Worm (Caenorhabditis elegans) whole organism, L3 larva: ENCODE measurements around the gene C50F4.12.

Experiments
- R02D3.7 ChIP-seq: fragments of 150-350 bp; optimal IDR thresholded peaks from 2 replicates; lab custom pipeline; 2014; ENCODE audit warnings: missing biosample characterization, missing genetic modification characterization
- ZK546.5 ChIP-seq: sonication (generic microtip); optimal IDR thresholded peaks from 2 replicates; lab custom pipeline; 2017; ENCODE audit warnings: missing biosample characterization, missing genetic modification characterization
- ama-1 ChIP-seq: fragments of 150-350 bp; optimal IDR thresholded peaks from 2 replicates; lab custom pipeline; 2018
- ceh-28 ChIP-seq: fragments of 150-350 bp; optimal IDR thresholded peaks from 2 replicates; lab custom pipeline; 2014; ENCODE audit warnings: missing biosample characterization, missing genetic modification reagents, missing genetic modification characterization
- ceh-82 ChIP-seq: fragments of 150-350 bp; optimal IDR thresholded peaks from 2 replicates; lab custom pipeline; 2014; ENCODE audit warnings: missing biosample characterization, missing genetic modification characterization
- daf-12 ChIP-seq: fragments of 150-350 bp; optimal IDR thresholded peaks from 2 replicates; lab custom pipeline; 2014; ENCODE audit warnings: missing biosample characterization, missing genetic modification reagents, missing genetic modification characterization
- egl-27 ChIP-seq: sonication (generic microtip); optimal IDR thresholded peaks from 4 replicates; lab custom pipeline; 2017; ENCODE audit warnings: missing biosample characterization, missing genetic modification reagents, missing genetic modification characterization
- egl-5 ChIP-seq: fragments of 150-350 bp; optimal IDR thresholded peaks from 2 replicates; lab custom pipeline; 2017; ENCODE audit warnings: missing biosample characterization, missing genetic modification reagents, missing genetic modification characterization, inconsistent platforms
- elt-1 ChIP-seq: fragments of 150-350 bp; optimal IDR thresholded peaks from 2 replicates; lab custom pipeline; 2014; ENCODE audit warnings: missing biosample characterization, missing genetic modification characterization
- elt-2 ChIP-seq: sonication (generic microtip); optimal IDR thresholded peaks from 2 replicates; lab custom pipeline; 2016; ENCODE audit warnings: missing genetic modification reagents, mild to moderate bottlenecking, missing genetic modification characterization, missing compliant biosample characterization
- elt-3 ChIP-seq, 3 experiments: fragments of 150-350 bp in 1 of 3; sonication (generic microtip) in 2 of 3; optimal IDR thresholded peaks; 2 replicates in 2 of 3; 4 replicates in 1 of 3; lab custom pipeline; 2014 to 2017; ENCODE audit warnings: missing biosample characterization in 3 of 3, missing genetic modification characterization in 3 of 3
- eor-1 ChIP-seq, 2 experiments: fragments of 150-350 bp; optimal IDR thresholded peaks; 2 replicates each; lab custom pipeline; 2014 to 2018; ENCODE audit warnings: missing biosample characterization in 2 of 2, missing genetic modification characterization in 2 of 2
- fkh-10 ChIP-seq: sonication (generic microtip); optimal IDR thresholded peaks from 2 replicates; lab custom pipeline; 2017; ENCODE audit warnings: missing biosample characterization, missing genetic modification reagents, missing genetic modification characterization
- fos-1 ChIP-seq: fragments of 150-350 bp; optimal IDR thresholded peaks from 2 replicates; lab custom pipeline; 2014; ENCODE audit warnings: missing biosample characterization, missing genetic modification characterization
- hmg-11 ChIP-seq: sonication (generic microtip); optimal IDR thresholded peaks from 2 replicates; lab custom pipeline; 2016; ENCODE audit warnings: missing genetic modification characterization, missing compliant biosample characterization
- jun-1 ChIP-seq: fragments of 150-350 bp; optimal IDR thresholded peaks from 2 replicates; lab custom pipeline; 2014; ENCODE audit warnings: missing biosample characterization, missing genetic modification reagents, missing genetic modification characterization
- lin-15B ChIP-seq: fragments of 150-350 bp; optimal IDR thresholded peaks from 2 replicates; lab custom pipeline; 2014; ENCODE audit warnings: missing biosample characterization, missing genetic modification characterization
- lin-39 ChIP-seq: fragments of 150-350 bp; optimal IDR thresholded peaks from 2 replicates; lab custom pipeline; 2018; ENCODE audit warnings: missing biosample characterization, missing genetic modification reagents, missing genetic modification characterization
- lsy-12 ChIP-seq: sonication (generic microtip); optimal IDR thresholded peaks from 2 replicates; lab custom pipeline; 2016; ENCODE audit warnings: mild to moderate bottlenecking, missing genetic modification characterization, missing compliant biosample characterization
- mdl-1 ChIP-seq: fragments of 150-350 bp; optimal IDR thresholded peaks from 2 replicates; lab custom pipeline; 2014; ENCODE audit warnings: missing biosample characterization, missing genetic modification characterization
- mml-1 ChIP-seq: fragments of 150-350 bp; sonication (generic microtip); optimal IDR thresholded peaks from 3 replicates; lab custom pipeline; 2014; ENCODE audit warnings: missing biosample characterization, missing genetic modification characterization
- nhr-12 ChIP-seq: fragments of 150-350 bp; optimal IDR thresholded peaks from 2 replicates; lab custom pipeline; 2014; ENCODE audit warnings: missing biosample characterization, missing genetic modification characterization
- nhr-23 ChIP-seq: fragments of 150-350 bp; optimal IDR thresholded peaks from 2 replicates; lab custom pipeline; 2014; ENCODE audit warnings: missing biosample characterization, missing genetic modification reagents, missing genetic modification characterization
- nhr-237 ChIP-seq: fragments of 150-350 bp; optimal IDR thresholded peaks from 2 replicates; lab custom pipeline; 2014; ENCODE audit warnings: missing biosample characterization, missing genetic modification characterization
- nhr-25 ChIP-seq: sonication (generic microtip); optimal IDR thresholded peaks from 2 replicates; lab custom pipeline; 2017; ENCODE audit warnings: missing biosample characterization, missing genetic modification characterization
- nhr-28 ChIP-seq: fragments of 150-350 bp; optimal IDR thresholded peaks from 2 replicates; lab custom pipeline; 2014; ENCODE audit warnings: missing biosample characterization, missing genetic modification characterization
- nhr-43 ChIP-seq: sonication (generic microtip); optimal IDR thresholded peaks from 2 replicates; lab custom pipeline; 2016; ENCODE audit warnings: mild to moderate bottlenecking, missing genetic modification characterization, missing compliant biosample characterization; ENCODE audit not compliant: poor library complexity, severe bottlenecking
- nhr-67 ChIP-seq: fragments of 150-350 bp; optimal IDR thresholded peaks from 2 replicates; lab custom pipeline; 2014; ENCODE audit warnings: missing biosample characterization, missing genetic modification characterization
- nhr-77 ChIP-seq: fragments of 150-350 bp; optimal IDR thresholded peaks from 2 replicates; lab custom pipeline; 2014; ENCODE audit warnings: missing biosample characterization, missing genetic modification characterization
- pha-4 ChIP-seq: fragments of 150-350 bp; optimal IDR thresholded peaks from 2 replicates; lab custom pipeline; 2014; ENCODE audit warnings: missing biosample characterization, missing genetic modification reagents, missing genetic modification characterization
- skn-1 ChIP-seq: fragments of 150-350 bp; optimal IDR thresholded peaks from 2 replicates; lab custom pipeline; 2014; ENCODE audit warnings: missing biosample characterization, missing genetic modification characterization
- snpc-4 ChIP-seq: fragments of 150-350 bp; optimal IDR thresholded peaks from 2 replicates; lab custom pipeline; 2014; ENCODE audit warnings: missing biosample characterization, missing genetic modification characterization
- tbx-2 ChIP-seq: sonication (generic microtip); optimal IDR thresholded peaks from 2 replicates; lab custom pipeline; 2016; ENCODE audit warnings: mild to moderate bottlenecking, missing genetic modification characterization, missing compliant biosample characterization
- unc-39 ChIP-seq: sonication (generic microtip); optimal IDR thresholded peaks from 4 replicates; lab custom pipeline; 2017; ENCODE audit warnings: missing biosample characterization, missing genetic modification characterization
- zag-1 ChIP-seq: fragments of 150-350 bp; optimal IDR thresholded peaks from 2 replicates; lab custom pipeline; 2014; ENCODE audit warnings: missing biosample characterization, missing genetic modification characterization
- ztf-11 ChIP-seq: fragments of 150-350 bp; optimal IDR thresholded peaks from 2 replicates; lab custom pipeline; 2014; ENCODE audit warnings: missing biosample characterization, missing genetic modification characterization

The C50F4.12 gene

ce11 chrV:9541506-9541905, 2.0 kb upstream of the C50F4.12 start, which contains the start of gene C50F4.16:
C50F4.16 (minus strand) TSS chrV:9541606.
- TF ChIP-seq R02D3.7 (tag; lab: Kevin White, UChicago) (no peak), nhr-67 (tag; lab: Kevin White, UChicago) (no peak)
- TF ChIP-seq, all 47 proteins: peak for 0

ce11 chrV:9536505-9536904, 3.0 kb downstream of the C50F4.12 start, which contains the start of gene C50F4.4:
C50F4.4 (plus strand) TSS chrV:9536771.
- peak; percentile 6 for TF ChIP-seq elt-2 (tag; lab: Kevin White, UChicago)
- TF ChIP-seq daf-12: no peak
- peak; percentile 49 for TF ChIP-seq snpc-4
- peak; percentile 30 for TF ChIP-seq nhr-43 (tag; lab: Kevin White, UChicago)
- peak; percentile 28 for TF ChIP-seq lin-15B (tag; lab: Kevin White, UChicago)

ce11 chrV:9534621-9535020, 4.9 kb downstream of the C50F4.12 start, which contains the start of gene tag-329:
tag-329 (plus strand) TSS chrV:9534921.
- TF ChIP-seq unc-39 (tag; lab: Kevin White, UChicago): no peak
- no peak for TF ChIP-seq fkh-10 (GFP tag; lab: Kevin White, UChicago)
- TF ChIP-seq zag-1: no peak
- no peak for TF ChIP-seq jun-1 (tag; lab: Kevin White, UChicago)
- TF ChIP-seq lsy-12 (tag; lab: Kevin White, UChicago): no peak
- no peak for TF ChIP-seq tbx-2 (tag; lab: Kevin White, UChicago)
- TF ChIP-seq nhr-43 (tag; lab: Kevin White, UChicago): no peak
- no peak for TF ChIP-seq nhr-237 (tag; lab: Kevin White, UChicago)
- no peak for TF ChIP-seq ceh-28 (tag; lab: Kevin White, UChicago)
- TF ChIP-seq fos-1: no peak
- TF ChIP-seq egl-27 (tag; lab: Kevin White, UChicago): no peak
- no peak for TF ChIP-seq nhr-28 (tag; lab: Kevin White, UChicago)
- TF ChIP-seq skn-1 (tag; lab: Kevin White, UChicago): no peak
- TF ChIP-seq ceh-82 (tag; lab: Kevin White, UChicago): no peak
- TF ChIP-seq egl-5: no peak
- no peak for TF ChIP-seq nhr-77 (tag; lab: Kevin White, UChicago)
- TF ChIP-seq elt-3 (tag; optimal IDR thresholded peaks at IDR 0.05; lab: Kevin White, UChicago): no peak
- no peak for TF ChIP-seq lin-39 (tag; lab: Kevin White, UChicago)
- no peak for TF ChIP-seq eor-1 (tag; optimal IDR thresholded peaks at IDR 0.05; lab: Kevin White, UChicago)

- no peak for TF ChIP-seq ama-1 (lab: Kevin White, UChicago)
- no peak for TF ChIP-seq ceh-28 (tag; lab: Kevin White, UChicago)
- TF ChIP-seq nhr-28 (tag; lab: Kevin White, UChicago): no peak
- no peak for TF ChIP-seq lsy-12 (tag; lab: Kevin White, UChicago)
- TF ChIP-seq lin-39 (tag; lab: Kevin White, UChicago): no peak
- no peak for TF ChIP-seq mdl-1 (tag; lab: Kevin White, UChicago)
- TF ChIP-seq elt-1: no peak
- TF ChIP-seq tbx-2 (tag; lab: Kevin White, UChicago): no peak
- no peak for TF ChIP-seq ztf-11 (tag; lab: Kevin White, UChicago)
- no peak for TF ChIP-seq nhr-12 (tag; lab: Kevin White, UChicago)
- no peak for TF ChIP-seq ZK546.5 (tag; lab: Kevin White, UChicago)
- no peak for TF ChIP-seq zag-1
Observed at ce11 chrV:9531477-9531876, 8.1 kb downstream of the C50F4.12 start, which contains the start of the genes C50F4.10 and pfk-1.2. C50F4.10 (minus strand) TSS chrV:9531577. pfk-1.2 (plus strand) TSS chrV:9531801.

ce11 chrV:9527984-9528383, 11.6 kb downstream of the C50F4.12 start:
- no peak for TF ChIP-seq unc-39 (tag; lab: Kevin White, UChicago)
- TF ChIP-seq nhr-25 (tag; lab: Kevin White, UChicago): no peak
- no peak for TF ChIP-seq skn-1 (tag; lab: Kevin White, UChicago)
- no peak for TF ChIP-seq elt-1
- TF ChIP-seq elt-2 (tag; lab: Kevin White, UChicago): no peak
- TF ChIP-seq hmg-11 (tag; lab: Kevin White, UChicago): no peak
- no peak for TF ChIP-seq zag-1
- no peak for TF ChIP-seq fos-1
- TF ChIP-seq nhr-77 (tag; lab: Kevin White, UChicago): no peak
- TF ChIP-seq pha-4 (tag; lab: Kevin White, UChicago): no peak
- TF ChIP-seq nhr-23 (tag; lab: Kevin White, UChicago): no peak
- no peak for TF ChIP-seq nhr-28 (tag; lab: Kevin White, UChicago)
- TF ChIP-seq egl-5: no peak
- TF ChIP-seq lin-15B (tag; lab: Kevin White, UChicago): no peak
- no peak for TF ChIP-seq mml-1 (tag; lab: Kevin White, UChicago)
- no peak for TF ChIP-seq R02D3.7 (tag; lab: Kevin White, UChicago)
